Worm (Caenorhabditis elegans): Measurements from ENCODE around the gene epg-6.

The epg-6 gene

DNA sequence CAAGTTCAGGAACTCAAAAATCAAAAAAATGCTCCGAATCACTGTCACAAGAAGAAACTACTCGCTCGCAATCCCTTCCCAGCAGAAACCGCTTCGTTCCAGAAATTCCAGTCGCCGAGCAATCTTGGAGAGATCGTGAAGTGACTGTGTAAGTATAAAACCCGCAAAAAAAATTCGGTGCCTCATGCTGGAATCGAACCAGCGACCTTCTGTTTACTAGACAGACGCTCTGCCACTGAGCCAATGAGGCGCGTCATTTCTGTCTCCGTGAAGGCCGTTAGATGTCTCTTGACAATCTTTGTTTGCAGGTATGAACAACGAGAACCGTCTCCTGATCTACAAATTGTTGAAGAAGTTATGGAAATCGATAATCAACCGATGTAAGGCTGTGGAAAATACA, 24.6 kb upstream of the epg-6 start (continued):
- TF ChIP-seq ceh-27 (GFP tag; optimal IDR thresholded peaks at IDR 0.05) (peak; percentile 60), die-1 (tag; optimal IDR thresholded peaks at IDR 0.05) (peak; percentile 75), F22D6.2 (tag; optimal IDR thresholded peaks at IDR 0.05) (no peak), cebp-1 (GFP tag; IDR thresholded peaks at IDR 0.05) (0 out of 2 replicates have a peak, but pooled peaks have one; percentile 17), cebp-1 (tag; optimal IDR thresholded peaks at IDR 0.05) (peak; percentile 61), snpc-1.1 (tag; optimal IDR thresholded peaks at IDR 0.05; ENCODE audit: insufficient read depth) (peak; percentile 50), attf-6 (GFP tag; IDR thresholded peaks at IDR 0.05) (peak; percentile 72), tbx-9 (tag; optimal IDR thresholded peaks at IDR 0.05; ENCODE audit: borderline replicate concordance) (no peak), tlf-1 (GFP tag; optimal IDR thresholded peaks at IDR 0.05) (peak; percentile 15), mel-28 (tag; optimal IDR thresholded peaks at IDR 0.05; ENCODE audit: borderline replicate concordance) (peak; percentile 49), nhr-90 (tag; optimal IDR thresholded peaks at IDR 0.05) (peak; percentile 75), F37B4.10 (GFP tag; IDR thresholded peaks at IDR 0.05) (0 out of 2 replicates have a peak, but pooled peaks have one; percentile 80), ceh-100 (GFP tag; IDR thresholded peaks at IDR 0.05) (peak; percentile 51; the same call in 1 of the 2 replicates), snpc-4 (GFP tag; optimal IDR thresholded peaks at IDR 0.05) (peak; percentile 32), snpc-4 (tag; optimal IDR thresholded peaks at IDR 0.05) (peak in 3 of 4 experiments; percentile 16 to 37 (median 28)), sea-2 (GFP tag; IDR thresholded peaks at IDR 0.05) (no peak)

DNA sequence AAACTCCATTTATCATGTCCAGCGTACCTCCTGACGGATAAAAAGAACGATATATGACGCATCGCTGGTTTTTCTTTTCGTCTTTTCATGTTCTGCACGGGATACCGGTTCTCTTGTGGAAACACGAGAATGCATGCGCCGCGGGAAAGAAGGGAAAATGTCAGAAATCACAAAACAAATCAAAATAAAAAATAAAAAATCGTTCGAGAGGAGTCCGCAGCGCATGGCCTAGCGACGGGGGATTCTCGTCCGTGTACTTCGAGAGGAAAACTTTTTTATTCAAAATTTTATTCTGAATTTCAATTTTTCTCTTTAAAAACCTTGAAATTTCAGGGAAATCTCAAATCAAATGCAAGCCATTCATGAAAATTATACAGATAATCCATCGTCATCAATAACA, 21.2 kb upstream of the epg-6 start, which contains the start of the genes lron-10 and hpr-9:
Gene lron-10 (minus strand): TSS at position 162 of the 400 bp plus-strand sequence.
Gene hpr-9 (plus strand): TSS at position 344 of the 400 bp plus-strand sequence.
- TF ChIP-seq hmg-20 (GFP tag; IDR thresholded peaks at IDR 0.05) (0 out of 2 replicates have a peak, but pooled peaks have one; percentile 40), snpc-4 (GFP tag; optimal IDR thresholded peaks at IDR 0.05) (no peak), snpc-4 (tag; optimal IDR thresholded peaks at IDR 0.05) (peak in 2 of 4 experiments; percentile 14 to 32), F33H1.4 (GFP tag; IDR thresholded peaks at IDR 0.05) (peak; percentile 67), madf-3 (GFP tag; IDR thresholded peaks at IDR 0.05) (0 out of 2 replicates have a peak, but pooled peaks have one; percentile 61), mcd-1 (GFP tag; IDR thresholded peaks at IDR 0.05) (peak; percentile 82), hrde-1 (tag; optimal IDR thresholded peaks at IDR 0.05; ENCODE audit: borderline replicate concordance) (peak; percentile 14), nfya-1 (tag; optimal IDR thresholded peaks at IDR 0.05; ENCODE audit: borderline replicate concordance, insufficient read depth) (no peak), tlf-1 (GFP tag; optimal IDR thresholded peaks at IDR 0.05) (peak; percentile 50), madf-8 (GFP tag; conservative IDR thresholded peaks at IDR 0.05) (peak; percentile 39), ztf-6 (GFP tag; IDR thresholded peaks at IDR 0.05) (0 out of 2 replicates have a peak, but pooled peaks have one; percentile 27), ztf-22 (GFP tag; optimal IDR thresholded peaks at IDR 0.05) (peak; percentile 42), pbrm-1 (GFP tag; IDR thresholded peaks at IDR 0.05) (peak; percentile 59; the same call in 1 of the 2 replicates), ceh-58 (GFP tag; IDR thresholded peaks at IDR 0.05) (no peak), him-1 (tag; optimal IDR thresholded peaks at IDR 0.05) (peak; percentile 58), unc-130 (GFP tag; optimal IDR thresholded peaks at IDR 0.05) (peak; percentile 78), ekl-4 (GFP tag; IDR thresholded peaks at IDR 0.05) (no peak; the same call in 1 of the 2 replicates), rcor-1 (GFP tag; IDR thresholded peaks at IDR 0.05) (peak; percentile 76), cebp-1 (GFP tag; IDR thresholded peaks at IDR 0.05) (no peak), cebp-1 (tag; optimal IDR thresholded peaks at IDR 0.05) (peak; percentile 63), K11D2.4 (GFP tag; IDR thresholded peaks at IDR 0.05) (peak; percentile 84), B0261.1 (tag; optimal IDR thresholded peaks at IDR 0.05) (peak; percentile 12), rec-8 (tag; optimal IDR thresholded peaks at IDR 0.05) (peak; percentile 42 to 78), snpc-1.1 (tag; optimal IDR thresholded peaks at IDR 0.05; ENCODE audit: insufficient read depth) (no peak), rpc-1 (optimal IDR thresholded peaks at IDR 0.05) (no peak), rpc-1 (tag; optimal IDR thresholded peaks at IDR 0.05) (no peak), lin-35 (GFP tag; optimal IDR thresholded peaks at IDR 0.05) (peak in 1 of 3 experiments; percentile 73), hmg-1.2 (GFP tag; IDR thresholded peaks at IDR 0.05) (0 out of 2 replicates have a peak, but pooled peaks have one; percentile 30), F37B4.10 (GFP tag; IDR thresholded peaks at IDR 0.05) (no peak), B0019.2 (GFP tag; conservative IDR thresholded peaks at IDR 0.05) (peak; percentile 66; the same call in 1 of the 2 replicates), mxl-1 (tag; optimal IDR thresholded peaks at IDR 0.05) (no peak), let-526 (GFP tag; IDR thresholded peaks at IDR 0.05) (peak; percentile 48; the same call in 1 of the 2 replicates), mel-28 (tag; optimal IDR thresholded peaks at IDR 0.05; ENCODE audit: borderline replicate concordance) (peak; percentile 69), zfh-2 (GFP tag; conservative IDR thresholded peaks at IDR 0.05) (peak; percentile 60), dox-1 (GFP tag; IDR thresholded peaks at IDR 0.05) (no peak; the same call in 1 of the 2 replicates), somi-1 (GFP tag; optimal IDR thresholded peaks at IDR 0.05) (peak; percentile 56), tbp1 (GFP tag; optimal IDR thresholded peaks at IDR 0.05) (peak; percentile 54)
